Worm (Caenorhabditis elegans) whole organism, early embryonic: ENCODE measurements around the gene R10E8.2.

ENCODE experiments used
- ama-1 ChIP-seq: fragments of 150-350 bp; optimal IDR thresholded peaks from 2 replicates; lab custom pipeline; 2014
- flt-1 ChIP-seq: fragments of 200-800 bp; sonication (Bioruptor generic); IDR thresholded peaks from 2 replicates; pipeline ENCODE4 v1.3.6; 2022; ENCODE audit warnings: missing genetic modification characterization, missing compliant biosample characterization
- hmbx-1 ChIP-seq: sonication (generic microtip); optimal IDR thresholded peaks from 2 replicates; lab custom pipeline; 2016; ENCODE audit warnings: mild to moderate bottlenecking, missing genetic modification characterization, missing compliant biosample characterization

DNA sequence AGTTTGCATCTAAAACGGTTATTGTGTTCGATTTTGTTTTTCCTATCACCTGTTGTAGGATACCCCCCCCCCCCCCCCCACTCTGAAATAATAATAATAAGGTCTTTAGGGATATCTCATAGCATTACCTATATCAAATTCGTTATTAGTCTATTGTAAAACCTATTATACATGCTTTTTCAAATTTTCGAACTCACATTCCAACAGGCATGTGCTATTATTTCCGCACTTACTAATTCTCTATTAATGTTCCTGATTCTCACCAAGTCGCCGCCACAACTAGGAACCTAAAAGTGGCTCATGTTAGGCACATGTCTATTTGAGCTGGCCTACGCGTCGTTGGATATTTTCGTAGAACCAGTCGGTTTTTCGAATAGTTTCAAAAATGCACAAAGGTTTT lies 16.8 kb downstream of the R10E8.2 start, which contains the start of gene Y37H2C.4:
- TF ChIP-seq ama-1 (no peak), flt-1 (GFP tag; lab: Robert Waterston, UW) (no peak), hmbx-1 (tag; lab: Kevin White, UChicago) (no peak)
